Worm (Caenorhabditis elegans): ENCODE results near the gene acr-23.

DNA sequence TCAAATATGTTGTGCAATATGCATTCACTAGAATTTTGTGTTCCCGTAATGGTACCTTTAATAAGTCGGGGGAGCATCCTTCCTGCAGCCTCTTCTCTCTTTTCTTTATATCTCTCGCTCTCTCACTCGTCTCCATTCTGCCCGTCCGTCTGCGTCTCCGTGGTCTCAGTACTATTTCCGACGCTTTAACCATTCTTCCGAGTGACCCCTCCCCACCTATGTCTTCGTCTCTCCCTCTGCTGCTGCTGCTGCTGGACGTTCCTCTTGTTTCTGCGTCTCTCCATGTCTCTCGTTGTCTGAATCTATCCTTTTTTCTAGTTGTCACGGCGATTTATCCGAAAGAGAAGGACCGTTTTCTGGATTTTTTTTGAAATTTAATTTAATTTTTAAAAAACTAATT lies 44.5 kb upstream of the acr-23 start:
- TF ChIP-seq madf-9 (GFP tag; conservative IDR thresholded peaks at IDR 0.05): no peak
- TF ChIP-seq attf-4 (tag; optimal IDR thresholded peaks at IDR 0.05): no peak
- no peak for TF ChIP-seq aha-1 (tag)
- TF ChIP-seq mep-1 (tag; optimal IDR thresholded peaks at IDR 0.05): peak; percentile 70
- TF ChIP-seq rbr-2 (tag; optimal IDR thresholded peaks at IDR 0.05): peak; percentile 56

Measured in whole organism, L4 larva.